Worm (Caenorhabditis elegans) whole organism, L2 larva: Measurements from ENCODE around the gene gskl-1.

Experiments used
- C34F6.9 ChIP-seq: fragments of 150-350 bp; optimal IDR thresholded peaks from 2 replicates; lab custom pipeline; 2014; ENCODE audit warnings: missing biosample characterization, missing genetic modification characterization
- F13H6.1 ChIP-seq: sonication (generic microtip); optimal IDR thresholded peaks from 2 replicates; lab custom pipeline; 2016; ENCODE audit warnings: missing genetic modification characterization, missing compliant biosample characterization
- R02D3.7 ChIP-seq: fragments of 150-350 bp; optimal IDR thresholded peaks from 2 replicates; lab custom pipeline; 2014; ENCODE audit warnings: missing biosample characterization, missing genetic modification characterization
- Y55F3AM.14 ChIP-seq: fragments of 200-800 bp; sonication (Bioruptor generic); optimal IDR thresholded peaks from 2 replicates; lab custom pipeline; 2018; ENCODE audit warnings: mild to moderate bottlenecking, missing genetic modification characterization, missing compliant biosample characterization
- alr-1 ChIP-seq: fragments of 150-350 bp; optimal IDR thresholded peaks from 2 replicates; lab custom pipeline; 2014; ENCODE audit warnings: missing biosample characterization, missing genetic modification characterization
- aly-2 ChIP-seq: fragments of 150-350 bp; optimal IDR thresholded peaks from 2 replicates; lab custom pipeline; 2014; ENCODE audit warnings: missing biosample characterization, missing genetic modification characterization
- blmp-1 ChIP-seq: sonication (generic microtip); optimal IDR thresholded peaks from 2 replicates; lab custom pipeline; 2017; ENCODE audit warnings: missing genetic modification characterization, mild to moderate bottlenecking, missing compliant biosample characterization, antibody characterized with exemption, moderate library complexity; ENCODE audit not compliant: insufficient read depth
- ceh-16 ChIP-seq: fragments of 150-350 bp; optimal IDR thresholded peaks from 2 replicates; lab custom pipeline; 2014; ENCODE audit warnings: missing biosample characterization, missing genetic modification characterization
- ceh-82 ChIP-seq: fragments of 150-350 bp; optimal IDR thresholded peaks from 2 replicates; lab custom pipeline; 2014; ENCODE audit warnings: missing biosample characterization, missing genetic modification characterization
- crh-2 ChIP-seq: sonication (generic microtip); optimal IDR thresholded peaks from 2 replicates; lab custom pipeline; 2017; ENCODE audit warnings: missing biosample characterization, missing genetic modification characterization
- dmd-4 ChIP-seq: sonication (generic microtip); optimal IDR thresholded peaks from 2 replicates; lab custom pipeline; 2017; ENCODE audit warnings: missing biosample characterization, missing genetic modification characterization
- elt-3 ChIP-seq: sonication (generic microtip); optimal IDR thresholded peaks from 2 replicates; lab custom pipeline; 2017; ENCODE audit warnings: missing biosample characterization, missing genetic modification characterization
- fos-1 ChIP-seq: fragments of 150-350 bp; optimal IDR thresholded peaks from 2 replicates; lab custom pipeline; 2014; ENCODE audit warnings: missing biosample characterization, missing genetic modification characterization
- gmeb-1 ChIP-seq: fragments of 150-350 bp; optimal IDR thresholded peaks from 2 replicates; lab custom pipeline; 2014; ENCODE audit warnings: missing biosample characterization, missing genetic modification characterization
- lin-11 ChIP-seq: fragments of 150-350 bp; sonication (generic microtip); optimal IDR thresholded peaks from 2 replicates; lab custom pipeline; 2014; ENCODE audit warnings: missing biosample characterization, missing genetic modification characterization, inconsistent platforms, mixed read lengths
- lin-39 ChIP-seq: fragments of 150-350 bp; optimal IDR thresholded peaks from 2 replicates; lab custom pipeline; 2014; ENCODE audit warnings: missing biosample characterization, missing genetic modification reagents, missing genetic modification characterization
- lsy-2 ChIP-seq, 2 experiments: fragments of 150-350 bp in 1 of 2; sonication (generic microtip) in 1 of 2; optimal IDR thresholded peaks; 2 replicates each; lab custom pipeline; 2014 to 2017; ENCODE audit warnings: missing biosample characterization in 2 of 2, missing genetic modification characterization in 2 of 2
- mab-5 ChIP-seq: fragments of 150-350 bp; optimal IDR thresholded peaks from 2 replicates; lab custom pipeline; 2014; ENCODE audit warnings: missing biosample characterization, missing genetic modification characterization
- mdl-1 ChIP-seq, 2 experiments: fragments of 150-350 bp in 1 of 2; sonication (generic microtip) in 1 of 2; optimal IDR thresholded peaks; 2 replicates each; lab custom pipeline; 2017; ENCODE audit warnings: missing biosample characterization in 2 of 2, missing genetic modification characterization in 2 of 2
- nhr-10 ChIP-seq: sonication (generic microtip); optimal IDR thresholded peaks from 2 replicates; lab custom pipeline; 2017; ENCODE audit warnings: missing biosample characterization, missing genetic modification characterization
- nhr-11 ChIP-seq: fragments of 150-350 bp; optimal IDR thresholded peaks from 2 replicates; lab custom pipeline; 2014; ENCODE audit warnings: missing biosample characterization, missing genetic modification characterization
- nhr-12 ChIP-seq: fragments of 150-350 bp; optimal IDR thresholded peaks from 2 replicates; lab custom pipeline; 2014; ENCODE audit warnings: missing biosample characterization, missing genetic modification characterization
- nhr-129 ChIP-seq: fragments of 150-350 bp; optimal IDR thresholded peaks from 2 replicates; lab custom pipeline; 2014; ENCODE audit warnings: missing biosample characterization, missing genetic modification characterization
- nhr-21 ChIP-seq: fragments of 150-350 bp; optimal IDR thresholded peaks from 2 replicates; lab custom pipeline; 2014; ENCODE audit warnings: missing biosample characterization, missing genetic modification characterization
- nhr-23 ChIP-seq: fragments of 150-350 bp; optimal IDR thresholded peaks from 2 replicates; lab custom pipeline; 2014; ENCODE audit warnings: missing biosample characterization, missing genetic modification reagents, missing genetic modification characterization
- nhr-237 ChIP-seq: fragments of 150-350 bp; optimal IDR thresholded peaks from 2 replicates; lab custom pipeline; 2014; ENCODE audit warnings: missing biosample characterization, missing genetic modification characterization
- nhr-25 ChIP-seq: fragments of 150-350 bp; sonication (generic microtip); optimal IDR thresholded peaks from 3 replicates; lab custom pipeline; 2014; ENCODE audit warnings: missing biosample characterization, missing genetic modification characterization
- nhr-6 ChIP-seq: fragments of 150-350 bp; optimal IDR thresholded peaks from 2 replicates; lab custom pipeline; 2014; ENCODE audit warnings: missing biosample characterization, missing genetic modification characterization
- peb-1 ChIP-seq: fragments of 150-350 bp; optimal IDR thresholded peaks from 2 replicates; lab custom pipeline; 2014; ENCODE audit warnings: missing biosample characterization, missing genetic modification characterization
- sem-4 ChIP-seq: fragments of 150-350 bp; optimal IDR thresholded peaks from 2 replicates; lab custom pipeline; 2014; ENCODE audit warnings: missing biosample characterization, missing genetic modification reagents, missing genetic modification characterization
- skn-1 ChIP-seq: sonication (generic microtip); optimal IDR thresholded peaks from 2 replicates; lab custom pipeline; 2017; ENCODE audit warnings: missing biosample characterization, missing genetic modification characterization
- sma-3 ChIP-seq: sonication (generic microtip); optimal IDR thresholded peaks from 2 replicates; lab custom pipeline; 2016; ENCODE audit warnings: missing genetic modification reagents, missing genetic modification characterization, missing compliant biosample characterization
- sma-9 ChIP-seq, 2 experiments: fragments of 150-350 bp in 1 of 2; sonication (generic microtip) in 1 of 2; optimal IDR thresholded peaks; 2 replicates each; lab custom pipeline; 2014 to 2016; ENCODE audit warnings: missing genetic modification characterization in 2 of 2, mild to moderate bottlenecking in 1 of 2, missing biosample characterization in 1 of 2, missing compliant biosample characterization in 1 of 2, missing genetic modification reagents in 1 of 2, moderate library complexity in 1 of 2
- zag-1 ChIP-seq: fragments of 150-350 bp; optimal IDR thresholded peaks from 2 replicates; lab custom pipeline; 2014; ENCODE audit warnings: missing biosample characterization, missing genetic modification characterization
- ztf-1 ChIP-seq: fragments of 200-800 bp; sonication (Bioruptor generic); conservative IDR thresholded peaks from 2 replicates; pipeline ENCODE4 v1.3.6; 2022; ENCODE audit warnings: missing genetic modification characterization, missing compliant biosample characterization
- ztf-4 ChIP-seq: fragments of 150-350 bp; optimal IDR thresholded peaks from 2 replicates; lab custom pipeline; 2014; ENCODE audit warnings: missing biosample characterization, missing genetic modification characterization

Gene gskl-1

ce11 chrII:10946848-10947247 is 511 bp upstream of the gskl-1 start (continued):
- TF ChIP-seq gmeb-1 (tag; lab: Kevin White, UChicago) = no peak
- no peak for TF ChIP-seq ceh-82
- TF ChIP-seq C34F6.9 (tag; lab: Kevin White, UChicago) = peak; percentile 58

- no peak for TF ChIP-seq nhr-6 (tag; lab: Kevin White, UChicago)
- no peak for TF ChIP-seq fos-1 (tag; lab: Kevin White, UChicago)
- no peak for TF ChIP-seq lin-11
- TF ChIP-seq elt-3 (tag; lab: Kevin White, UChicago) = no peak
- no peak for TF ChIP-seq nhr-23
- no peak for TF ChIP-seq Y55F3AM.14 (GFP tag; lab: Kevin White, UChicago)
- TF ChIP-seq ztf-1 = no peak
- no peak for TF ChIP-seq sma-9 (GFP tag; optimal IDR thresholded peaks at IDR 0.05; lab: Kevin White, UChicago)
- TF ChIP-seq sma-9 (tag; optimal IDR thresholded peaks at IDR 0.05; lab: Kevin White, UChicago) = no peak
- TF ChIP-seq sma-3 (GFP tag; lab: Kevin White, UChicago) = no peak
- no peak for TF ChIP-seq skn-1 (tag; lab: Kevin White, UChicago)
- no peak for TF ChIP-seq zag-1 (tag; lab: Kevin White, UChicago)
- no peak for TF ChIP-seq blmp-1 (tag; lab: Kevin White, UChicago)
- TF ChIP-seq ceh-16 (tag; lab: Kevin White, UChicago) = no peak
- no peak for TF ChIP-seq alr-1 (tag; lab: Kevin White, UChicago)
- TF ChIP-seq sem-4 (tag; lab: Kevin White, UChicago) = no peak
- no peak for TF ChIP-seq C34F6.9 (tag; lab: Kevin White, UChicago)
- no peak for TF ChIP-seq peb-1
- no peak for TF ChIP-seq F13H6.1
- TF ChIP-seq lsy-2 (tag; optimal IDR thresholded peaks at IDR 0.05; lab: Kevin White, UChicago) = no peak
- no peak for TF ChIP-seq ztf-4
Measured at ce11 chrII:10948236-10949025, 1.1 kb downstream of the gskl-1 start.

- TF ChIP-seq lin-11 = no peak
- TF ChIP-seq nhr-237 (tag; lab: Kevin White, UChicago) = no peak
- no peak for TF ChIP-seq R02D3.7 (tag; lab: Kevin White, UChicago)
- TF ChIP-seq, all 48 proteins: peak for 0
Measured at ce11 chrII:10949383-10949782, 2.0 kb downstream of the gskl-1 start.

- TF ChIP-seq C34F6.9 (tag; lab: Kevin White, UChicago) (peak; percentile 29), nhr-21 (tag; lab: Kevin White, UChicago) (no peak), sma-3 (GFP tag; lab: Kevin White, UChicago) (no peak), ztf-4 (peak; percentile 4), nhr-129 (tag; lab: Kevin White, UChicago) (peak; percentile 86), F13H6.1 (peak; percentile 61), fos-1 (tag; lab: Kevin White, UChicago) (peak; percentile 68), nhr-11 (tag; lab: Kevin White, UChicago) (peak; percentile 5), sma-9 (GFP tag; optimal IDR thresholded peaks at IDR 0.05; lab: Kevin White, UChicago) (peak; percentile 75), sma-9 (tag; optimal IDR thresholded peaks at IDR 0.05; lab: Kevin White, UChicago) (no peak), skn-1 (tag; lab: Kevin White, UChicago) (peak; percentile 85), crh-2 (peak; percentile 48), lin-39 (tag; lab: Kevin White, UChicago) (no peak), lsy-2 (tag; optimal IDR thresholded peaks at IDR 0.05; lab: Kevin White, UChicago) (peak; percentile 24 to 57), mdl-1 (tag; optimal IDR thresholded peaks at IDR 0.05; lab: Kevin White, UChicago) (peak in 1 of 2 experiments; percentile 2)
Measured at ce11 chrII:10950107-10950679, 2.8 kb downstream of the gskl-1 start, which contains the start of gene gst-5. gst-5 (plus strand) TSS chrII:10950352.

ce11 chrII:10953065-10953464 is 5.7 kb downstream of the gskl-1 start, which contains the start of gene nos-1:
nos-1 (minus strand) TSS chrII:10953165.
- TF ChIP-seq ztf-4 (no peak), nhr-12 (tag; lab: Kevin White, UChicago) (no peak), nhr-6 (tag; lab: Kevin White, UChicago) (no peak), nhr-129 (tag; lab: Kevin White, UChicago) (no peak), mab-5 (tag; lab: Kevin White, UChicago) (no peak), F13H6.1 (no peak), nhr-23 (no peak), aly-2 (tag; lab: Kevin White, UChicago) (no peak), nhr-25 (no peak), ceh-82 (no peak), nhr-10 (no peak), dmd-4 (tag; lab: Kevin White, UChicago) (no peak)
